Fruit fly (Drosophila melanogaster) whole organism, embryonic: ENCODE measurements around the gene Xe7.

Source experiments
- Bgb ChIP-seq: fragments of 200-800 bp; sonication (Bioruptor generic); IDR thresholded peaks from 2 replicates; pipeline ENCODE4 v1.3.6; 2022; ENCODE audit warnings: missing biosample characterization, missing genetic modification characterization; ENCODE audit not compliant: partially characterized antibody
- CG11085 ChIP-seq: fragments of 200-800 bp; sonication (Bioruptor generic); IDR thresholded peaks from 2 replicates; pipeline ENCODE4 v1.3.6; 2022; ENCODE audit warnings: missing biosample characterization, missing genetic modification characterization
- CG12391 ChIP-seq: fragments of 200-800 bp; sonication (Bioruptor generic); optimal IDR thresholded peaks from 3 replicates; lab custom pipeline; 2018; ENCODE audit warnings: missing biosample characterization, mild to moderate bottlenecking, missing genetic modification characterization, moderate library complexity
- CG14860 ChIP-seq: fragments of 200-800 bp; sonication (Bioruptor generic); IDR thresholded peaks from 3 replicates; pipeline ENCODE4 v1.3.6; 2022; ENCODE audit warnings: missing biosample characterization, missing genetic modification characterization; ENCODE audit not compliant: partially characterized antibody
- CG14965 ChIP-seq: fragments of 200-800 bp; sonication (Bioruptor generic); optimal IDR thresholded peaks from 2 replicates; lab custom pipeline; 2016; ENCODE audit warnings: missing biosample characterization, missing genetic modification characterization, borderline replicate concordance
- CG16779 ChIP-seq: fragments of 200-800 bp; sonication (Bioruptor generic); IDR thresholded peaks from 2 replicates; pipeline ENCODE4 v1.3.6; 2022; ENCODE audit warnings: missing biosample characterization, missing genetic modification characterization
- CG16815 ChIP-seq: fragments of 200-800 bp; sonication (Bioruptor generic); optimal IDR thresholded peaks from 3 replicates; lab custom pipeline; 2017; ENCODE audit warnings: missing biosample characterization, mild to moderate bottlenecking, missing genetic modification characterization
- CG18262 ChIP-seq: fragments of 200-800 bp; optimal IDR thresholded peaks from 3 replicates; lab custom pipeline; 2019; ENCODE audit warnings: missing biosample characterization, mild to moderate bottlenecking, missing genetic modification characterization, moderate library complexity
- CG1832 ChIP-seq: fragments of 200-800 bp; sonication (Bioruptor generic); optimal IDR thresholded peaks from 2 replicates; lab custom pipeline; 2017; ENCODE audit warnings: missing biosample characterization, mild to moderate bottlenecking, missing genetic modification characterization, inconsistent platforms
- CG18476 ChIP-seq: fragments of 200-800 bp; sonication (Bioruptor generic); optimal IDR thresholded peaks from 2 replicates; lab custom pipeline; 2016; ENCODE audit warnings: missing biosample characterization, mild to moderate bottlenecking, missing genetic modification characterization
- CG30020 ChIP-seq: fragments of 200-800 bp; optimal IDR thresholded peaks from 2 replicates; lab custom pipeline; 2019; ENCODE audit warnings: missing biosample characterization, mild to moderate bottlenecking, missing genetic modification characterization, moderate library complexity
- CG8089 ChIP-seq: fragments of 200-800 bp; sonication (Bioruptor generic); optimal IDR thresholded peaks from 3 replicates; lab custom pipeline; 2016; ENCODE audit warnings: missing biosample characterization, missing genetic modification characterization
- CG8478 ChIP-seq: fragments of >200 bp; optimal IDR thresholded peaks from 2 replicates; lab custom pipeline; 2018
- CG8944 ChIP-seq: fragments of 200-800 bp; sonication (Bioruptor generic); optimal IDR thresholded peaks from 3 replicates; lab custom pipeline; 2016; ENCODE audit warnings: missing biosample characterization, missing genetic modification characterization
- CG9797 ChIP-seq: fragments of 200-800 bp; sonication (Bioruptor generic); optimal IDR thresholded peaks from 3 replicates; lab custom pipeline; 2018; ENCODE audit warnings: missing biosample characterization, mild to moderate bottlenecking, missing genetic modification characterization
- Fer2 ChIP-seq: fragments of 200-800 bp; sonication (Bioruptor generic); optimal IDR thresholded peaks from 2 replicates; lab custom pipeline; 2018; ENCODE audit warnings: missing biosample characterization, mild to moderate bottlenecking, missing genetic modification characterization, moderate library complexity
- Hsf ChIP-seq: fragments of 200-800 bp; sonication (Bioruptor generic); optimal IDR thresholded peaks from 3 replicates; lab custom pipeline; 2016; ENCODE audit warnings: missing biosample characterization, missing genetic modification characterization
- Lhr ChIP-seq: fragments of 200-800 bp; sonication (Bioruptor generic); optimal IDR thresholded peaks from 3 replicates; lab custom pipeline; 2017; ENCODE audit warnings: mild to moderate bottlenecking, missing biosample characterization, missing genetic modification reagents, missing genetic modification characterization
- MESR4 ChIP-seq: fragments of 200-800 bp; sonication (Bioruptor generic); optimal IDR thresholded peaks from 2 replicates; lab custom pipeline; 2018; ENCODE audit warnings: missing biosample characterization, mild to moderate bottlenecking, missing genetic modification characterization, moderate library complexity
- Mrtf ChIP-seq: fragments of 200-800 bp; sonication (Bioruptor generic); IDR thresholded peaks from 3 replicates; pipeline ENCODE4 v1.3.6; 2022; ENCODE audit warnings: missing biosample characterization, missing genetic modification characterization
- NC2α ChIP-seq: fragments of 200-800 bp; sonication (Bioruptor generic); optimal IDR thresholded peaks from 2 replicates; lab custom pipeline; 2016; ENCODE audit warnings: missing biosample characterization, missing genetic modification characterization
- Nf-YC ChIP-seq: fragments of 200-800 bp; optimal IDR thresholded peaks from 3 replicates; lab custom pipeline; 2019; ENCODE audit warnings: missing biosample characterization, mild to moderate bottlenecking, missing genetic modification characterization, moderate library complexity
- Opbp ChIP-seq: fragments of 200-800 bp; sonication (Bioruptor generic); IDR thresholded peaks from 3 replicates; pipeline ENCODE4 v1.3.6; 2022; ENCODE audit warnings: missing biosample characterization, missing genetic modification characterization; ENCODE audit not compliant: partially characterized antibody
- Pdp1 ChIP-seq, 2 experiments: fragments of 200-800 bp; sonication (Bioruptor generic); optimal IDR thresholded peaks; 3 replicates each; lab custom pipeline; 2016; ENCODE audit warnings: missing biosample characterization in 2 of 2, missing genetic modification characterization in 2 of 2, mild to moderate bottlenecking in 1 of 2, moderate library complexity in 1 of 2
- Sox102F ChIP-seq: fragments of 200-800 bp; sonication (Bioruptor generic); optimal IDR thresholded peaks from 2 replicates; lab custom pipeline; 2018; ENCODE audit warnings: missing biosample characterization, mild to moderate bottlenecking, missing genetic modification characterization, moderate library complexity
- Ssrp ChIP-seq: fragments of 200-800 bp; sonication (Bioruptor generic); optimal IDR thresholded peaks from 2 replicates; lab custom pipeline; 2018; ENCODE audit warnings: missing biosample characterization, mild to moderate bottlenecking, missing genetic modification characterization, moderate library complexity
- Xbp1 ChIP-seq: fragments of 200-800 bp; sonication (Bioruptor generic); optimal IDR thresholded peaks from 3 replicates; lab custom pipeline; 2016; ENCODE audit warnings: missing biosample characterization, mild to moderate bottlenecking, missing genetic modification characterization
- al ChIP-seq: fragments of 200-800 bp; sonication (Bioruptor generic); IDR thresholded peaks from 2 replicates; pipeline ENCODE4 v1.3.6; 2022; ENCODE audit warnings: missing biosample characterization, missing genetic modification characterization
- bigmax ChIP-seq: fragments of 200-800 bp; sonication (Bioruptor generic); optimal IDR thresholded peaks from 2 replicates; lab custom pipeline; 2018; ENCODE audit warnings: missing biosample characterization, mild to moderate bottlenecking, missing genetic modification characterization
- cad ChIP-seq: fragments of >200 bp; optimal IDR thresholded peaks from 2 replicates; lab custom pipeline; 2017; ENCODE audit warnings: missing biosample characterization, missing genetic modification characterization
- caup ChIP-seq: fragments of 200-800 bp; sonication (Bioruptor generic); optimal IDR thresholded peaks from 3 replicates; lab custom pipeline; 2017; ENCODE audit warnings: missing biosample characterization, mild to moderate bottlenecking, missing genetic modification characterization, moderate library complexity; ENCODE audit not compliant: severe bottlenecking
- dati ChIP-seq: fragments of 200-800 bp; sonication (Bioruptor generic); IDR thresholded peaks from 2 replicates; pipeline ENCODE4 v1.3.6; 2022; ENCODE audit warnings: missing biosample characterization, missing genetic modification characterization
- ftz-f1 ChIP-seq: fragments of 200-800 bp; sonication (Bioruptor generic); optimal IDR thresholded peaks from 2 replicates; lab custom pipeline; 2016; ENCODE audit warnings: missing biosample characterization, missing genetic modification characterization
- jigr1 ChIP-seq: fragments of 200-800 bp; sonication (Bioruptor generic); IDR thresholded peaks from 3 replicates; pipeline ENCODE4 v1.3.6; 2022; ENCODE audit warnings: missing biosample characterization, missing genetic modification characterization
- kay ChIP-seq: fragments of 200-800 bp; sonication (Bioruptor generic); optimal IDR thresholded peaks from 2 replicates; lab custom pipeline; 2016; ENCODE audit warnings: missing biosample characterization, missing genetic modification characterization
- ken ChIP-seq: fragments of 200-800 bp; sonication (Bioruptor generic); IDR thresholded peaks from 3 replicates; pipeline ENCODE4 v1.3.6; 2022; ENCODE audit warnings: missing biosample characterization, missing genetic modification characterization
- kni ChIP-seq: fragments of 200-800 bp; sonication (Bioruptor generic); optimal IDR thresholded peaks from 3 replicates; lab custom pipeline; 2017; ENCODE audit warnings: mild to moderate bottlenecking, missing biosample characterization, missing genetic modification reagents, missing genetic modification characterization
- lola ChIP-seq, 3 experiments: fragments of >200 bp in 2 of 3; fragments of 200-800 bp in 1 of 3; sonication (Bioruptor generic) in 1 of 3; optimal IDR thresholded peaks; 2 replicates each; lab custom pipeline; 2017 to 2019; ENCODE audit warnings: missing biosample characterization in 3 of 3, missing genetic modification characterization in 3 of 3, mild to moderate bottlenecking in 1 of 3, moderate library complexity in 1 of 3
- luna ChIP-seq: fragments of 200-800 bp; sonication (Bioruptor generic); optimal IDR thresholded peaks from 2 replicates; lab custom pipeline; 2016; ENCODE audit warnings: missing biosample characterization, missing genetic modification characterization
- mam ChIP-seq: fragments of 200-800 bp; sonication (Bioruptor generic); optimal IDR thresholded peaks from 3 replicates; lab custom pipeline; 2016; ENCODE audit warnings: missing biosample characterization, missing genetic modification characterization
- odd ChIP-seq: fragments of 200-800 bp; sonication (Bioruptor generic); optimal IDR thresholded peaks from 2 replicates; lab custom pipeline; 2017; ENCODE audit warnings: missing biosample characterization, mild to moderate bottlenecking, missing genetic modification characterization
- peb ChIP-seq: fragments of 200-800 bp; sonication (Bioruptor generic); IDR thresholded peaks from 2 replicates; pipeline ENCODE4 v1.3.6; 2022; ENCODE audit warnings: missing biosample characterization, missing genetic modification characterization
- pho ChIP-seq: fragments of 200-800 bp; sonication (Bioruptor generic); optimal IDR thresholded peaks from 2 replicates; lab custom pipeline; 2016; ENCODE audit warnings: missing biosample characterization, missing genetic modification characterization
- pum ChIP-seq: fragments of 200-800 bp; sonication (Bioruptor generic); optimal IDR thresholded peaks from 2 replicates; lab custom pipeline; 2016; ENCODE audit warnings: missing biosample characterization, missing genetic modification characterization
- row ChIP-seq: fragments of 200-800 bp; sonication (Bioruptor generic); IDR thresholded peaks from 3 replicates; pipeline ENCODE4 v1.3.6; 2022; ENCODE audit warnings: missing biosample characterization, missing genetic modification characterization
- shn ChIP-seq: fragments of 200-800 bp; sonication (Bioruptor generic); optimal IDR thresholded peaks from 3 replicates; lab custom pipeline; 2016; ENCODE audit warnings: missing biosample characterization, missing genetic modification characterization
- slbo ChIP-seq: fragments of 200-800 bp; sonication (Bioruptor generic); IDR thresholded peaks from 2 replicates; pipeline ENCODE4 v1.3.6; 2022; ENCODE audit warnings: missing biosample characterization, missing genetic modification characterization
- trem ChIP-seq: fragments of 200-800 bp; optimal IDR thresholded peaks from 3 replicates; lab custom pipeline; 2019; ENCODE audit warnings: missing biosample characterization, mild to moderate bottlenecking, missing genetic modification characterization, moderate library complexity
- tx ChIP-seq: fragments of 200-800 bp; sonication (Bioruptor generic); optimal IDR thresholded peaks from 2 replicates; lab custom pipeline; 2016; ENCODE audit warnings: missing biosample characterization, missing genetic modification characterization
- zfh1 ChIP-seq: fragments of 200-800 bp; sonication (Bioruptor generic); IDR thresholded peaks from 3 replicates; pipeline ENCODE4 v1.3.6; 2022; ENCODE audit warnings: missing biosample characterization, missing genetic modification characterization

The Xe7 gene

dm6 chr3R:5660198-5660893 is 8.8 kb downstream of the Xe7 start, which contains the start of gene Wdr33 (continued):
- TF ChIP-seq kni (GFP tag; lab: Kevin White, UChicago) (no peak), jigr1 (GFP tag; lab: Robert Waterston, UW) (peak; percentile 42; the same call in 2 of the 3 replicates), luna (GFP tag; lab: Kevin White, UChicago) (no peak), row (peak; percentile 62; the same call in 2 of the 3 replicates), pho (GFP tag; lab: Kevin White, UChicago) (no peak), CG14965 (GFP tag; lab: Kevin White, UChicago) (no peak), MESR4 (GFP tag; lab: Kevin White, UChicago) (peak; percentile 85), bigmax (GFP tag; lab: Kevin White, UChicago) (no peak), peb (GFP tag; lab: Robert Waterston, UW) (no peak), pum (GFP tag; lab: Kevin White, UChicago) (no peak), slbo (GFP tag; lab: Robert Waterston, UW) (peak; percentile 7; the same call in 1 of the 2 replicates), ken (GFP tag; lab: Robert Waterston, UW) (0 out of 3 replicates have a peak, but pooled peaks have one; percentile 23), Ssrp (peak; percentile 54), tx (GFP tag; lab: Kevin White, UChicago) (no peak), Nf-YC (tag; lab: Kevin White, UChicago) (peak; percentile 31), cad (no peak), CG1832 (GFP tag; lab: Kevin White, UChicago) (no peak), Hsf (GFP tag; lab: Kevin White, UChicago) (no peak), al (GFP tag; lab: Robert Waterston, UW) (peak; percentile 28; the same call in 1 of the 2 replicates), CG30020 (tag; lab: Kevin White, UChicago) (peak; percentile 35), caup (no peak), ftz-f1 (GFP tag; lab: Kevin White, UChicago) (no peak), dati (GFP tag; lab: Robert Waterston, UW) (no peak), CG12391 (tag; lab: Kevin White, UChicago) (peak; percentile 60), Opbp (peak; percentile 87), Sox102F (GFP tag; lab: Kevin White, UChicago) (no peak), mam (GFP tag; lab: Kevin White, UChicago) (no peak), CG8478 (lab: Kevin White, UChicago) (no peak), CG8944 (GFP tag; lab: Kevin White, UChicago) (no peak), CG8089 (GFP tag; lab: Kevin White, UChicago) (no peak), Mrtf (no peak), Xbp1 (GFP tag; lab: Kevin White, UChicago) (peak; percentile 52), kay (no peak), CG9797 (no peak), NC2α (GFP tag; lab: Kevin White, UChicago) (no peak), CG14860 (peak; percentile 83), CG16779 (GFP tag; lab: Robert Waterston, UW) (no peak), trem (tag; lab: Kevin White, UChicago) (peak; percentile 15), Lhr (GFP tag; lab: Kevin White, UChicago) (peak; percentile 20), CG18262 (tag; lab: Kevin White, UChicago) (peak; percentile 36), CG11085 (GFP tag; lab: Robert Waterston, UW) (no peak), zfh1 (GFP tag; lab: Robert Waterston, UW) (no peak), shn (no peak), Pdp1 (GFP tag; optimal IDR thresholded peaks at IDR 0.05; lab: Kevin White, UChicago) (peak in 1 of 2 experiments; percentile 0), lola (GFP tag; optimal IDR thresholded peaks at IDR 0.05; lab: Kevin White, UChicago) (peak in 1 of 3 experiments; percentile 56), Fer2 (peak; percentile 36), CG16815 (GFP tag; lab: Kevin White, UChicago) (peak; percentile 30), Bgb (GFP tag; lab: Robert Waterston, UW) (peak; percentile 83), CG18476 (GFP tag; lab: Kevin White, UChicago) (no peak), odd (GFP tag; lab: Kevin White, UChicago) (no peak)
